Worm (Caenorhabditis elegans) whole organism, mixed stage, embryonic: ENCODE measurements around the gene Y51H7C.12.
A peak's percentile ranks its signal among the peaks of the same experiment; 100 is the strongest.

Source experiments
- M03D4.4 ChIP-seq: sonication (generic microtip); optimal IDR thresholded peaks from 2 replicates; lab custom pipeline; 2017; ENCODE audit warnings: mild to moderate bottlenecking, missing genetic modification characterization, missing compliant biosample characterization
- bed-3 ChIP-seq: fragments of 200-800 bp; sonication (Bioruptor generic); optimal IDR thresholded peaks from 3 replicates; lab custom pipeline; 2018; ENCODE audit warnings: mild to moderate bottlenecking, missing genetic modification characterization, moderate library complexity, missing compliant biosample characterization
- blmp-1 ChIP-seq: fragments of 150-350 bp; optimal IDR thresholded peaks from 2 replicates; lab custom pipeline; 2014; ENCODE audit warnings: missing biosample characterization, missing genetic modification characterization
- ceh-39 ChIP-seq: fragments of 150-350 bp; optimal IDR thresholded peaks from 2 replicates; lab custom pipeline; 2014; ENCODE audit warnings: missing biosample characterization, missing genetic modification characterization
- ces-1 ChIP-seq: fragments of 150-350 bp; optimal IDR thresholded peaks from 2 replicates; lab custom pipeline; 2014; ENCODE audit warnings: missing biosample characterization, missing genetic modification reagents, missing genetic modification characterization
- cnd-1 ChIP-seq: fragments of 200-800 bp; sonication (Bioruptor generic); optimal IDR thresholded peaks from 2 replicates; lab custom pipeline; 2018; ENCODE audit warnings: mild to moderate bottlenecking, missing genetic modification characterization, missing compliant biosample characterization
- drap-1 ChIP-seq: fragments of 200-800 bp; sonication (Bioruptor generic); optimal IDR thresholded peaks from 3 replicates; lab custom pipeline; 2018; ENCODE audit warnings: mild to moderate bottlenecking, missing genetic modification characterization, missing compliant biosample characterization
- elt-1 ChIP-seq: sonication (generic microtip); optimal IDR thresholded peaks from 2 replicates; lab custom pipeline; 2017; ENCODE audit warnings: missing genetic modification characterization, mild to moderate bottlenecking, missing compliant biosample characterization, antibody characterized with exemption, moderate library complexity, borderline replicate concordance; ENCODE audit not compliant: insufficient read depth
- elt-3 ChIP-seq: fragments of 150-350 bp; optimal IDR thresholded peaks from 2 replicates; lab custom pipeline; 2014; ENCODE audit warnings: missing biosample characterization, missing genetic modification characterization
- flh-1 ChIP-seq: fragments of 200-800 bp; sonication (Bioruptor generic); optimal IDR thresholded peaks from 2 replicates; lab custom pipeline; 2018; ENCODE audit warnings: mild to moderate bottlenecking, missing genetic modification characterization, moderate library complexity, missing compliant biosample characterization
- hlh-1 ChIP-seq: fragments of 150-350 bp; optimal IDR thresholded peaks from 2 replicates; lab custom pipeline; 2014; ENCODE audit warnings: missing biosample characterization, missing genetic modification reagents, missing genetic modification characterization
- lin-32 ChIP-seq: fragments of 200-800 bp; sonication (Bioruptor generic); optimal IDR thresholded peaks from 2 replicates; lab custom pipeline; 2018; ENCODE audit warnings: mild to moderate bottlenecking, missing genetic modification characterization, missing compliant biosample characterization
- lsy-2 ChIP-seq: fragments of 150-350 bp; optimal IDR thresholded peaks from 2 replicates; lab custom pipeline; 2014; ENCODE audit warnings: missing biosample characterization, missing genetic modification characterization
- mab-5 ChIP-seq: fragments of 150-350 bp; optimal IDR thresholded peaks from 2 replicates; lab custom pipeline; 2014; ENCODE audit warnings: missing biosample characterization, missing genetic modification characterization
- mep-1 ChIP-seq: fragments of 150-350 bp; optimal IDR thresholded peaks from 2 replicates; lab custom pipeline; 2017; ENCODE audit warnings: missing biosample characterization, missing genetic modification reagents, missing genetic modification characterization, inconsistent platforms
- nhr-2 ChIP-seq: fragments of 150-350 bp; optimal IDR thresholded peaks from 2 replicates; lab custom pipeline; 2014; ENCODE audit warnings: missing biosample characterization, missing genetic modification characterization
- nhr-237 ChIP-seq: fragments of 150-350 bp; optimal IDR thresholded peaks from 2 replicates; lab custom pipeline; 2014; ENCODE audit warnings: missing biosample characterization, missing genetic modification characterization
- pha-4 ChIP-seq: fragments of 150-350 bp; optimal IDR thresholded peaks from 2 replicates; lab custom pipeline; 2018; ENCODE audit warnings: missing biosample characterization, missing genetic modification reagents, missing genetic modification characterization
- sem-2 ChIP-seq: fragments of 200-800 bp; sonication (Bioruptor generic); optimal IDR thresholded peaks from 2 replicates; lab custom pipeline; 2018; ENCODE audit warnings: mild to moderate bottlenecking, missing genetic modification characterization, missing compliant biosample characterization
- sptf-1 ChIP-seq: sonication (generic microtip); optimal IDR thresholded peaks from 2 replicates; lab custom pipeline; 2017; ENCODE audit warnings: mild to moderate bottlenecking, missing genetic modification characterization, moderate library complexity, missing compliant biosample characterization
- tbx-8 ChIP-seq: fragments of 200-800 bp; sonication (Bioruptor generic); optimal IDR thresholded peaks from 2 replicates; lab custom pipeline; 2018; ENCODE audit warnings: mild to moderate bottlenecking, missing genetic modification characterization, moderate library complexity, missing compliant biosample characterization
- unc-120 ChIP-seq: sonication (generic microtip); optimal IDR thresholded peaks from 2 replicates; lab custom pipeline; 2017; ENCODE audit warnings: missing genetic modification characterization, missing compliant biosample characterization; ENCODE audit not compliant: poor library complexity, severe bottlenecking
- unc-39 ChIP-seq: fragments of 150-350 bp; optimal IDR thresholded peaks from 2 replicates; lab custom pipeline; 2014; ENCODE audit warnings: missing biosample characterization, missing genetic modification characterization
- unc-62 ChIP-seq: fragments of 150-350 bp; optimal IDR thresholded peaks from 2 replicates; lab custom pipeline; 2014; ENCODE audit warnings: missing biosample characterization, missing genetic modification reagents, missing genetic modification characterization
- zip-8 ChIP-seq: fragments of 150-350 bp; optimal IDR thresholded peaks from 2 replicates; lab custom pipeline; 2014; ENCODE audit warnings: missing biosample characterization, missing genetic modification characterization
- ztf-11 ChIP-seq: fragments of 150-350 bp; optimal IDR thresholded peaks from 2 replicates; lab custom pipeline; 2014; ENCODE audit warnings: missing biosample characterization, missing genetic modification characterization

Y51H7C.12 gene

DNA sequence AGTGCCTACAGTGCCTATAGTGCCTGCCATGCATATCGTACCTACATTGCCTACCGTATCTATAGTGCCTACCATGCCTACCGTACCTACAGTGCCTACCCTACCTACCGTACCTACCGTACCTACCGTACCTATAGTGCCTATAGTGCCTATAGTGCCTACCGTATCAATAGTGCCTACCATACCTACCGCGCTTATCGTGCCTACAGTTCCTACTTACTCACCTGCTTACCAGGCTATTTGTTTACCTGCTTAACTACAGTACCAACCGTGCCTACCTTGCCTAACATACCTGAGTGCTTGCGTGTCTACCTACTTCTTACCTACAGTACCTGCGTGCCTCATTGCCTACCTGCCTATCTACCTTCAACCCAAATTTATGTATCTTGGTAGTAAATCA lies 5.1 kb downstream of the Y51H7C.12 start:
- TF ChIP-seq unc-39 (tag; lab: Kevin White, UChicago) (no peak), mep-1 (tag; lab: Kevin White, UChicago) (no peak), blmp-1 (tag; lab: Kevin White, UChicago) (no peak)

DNA sequence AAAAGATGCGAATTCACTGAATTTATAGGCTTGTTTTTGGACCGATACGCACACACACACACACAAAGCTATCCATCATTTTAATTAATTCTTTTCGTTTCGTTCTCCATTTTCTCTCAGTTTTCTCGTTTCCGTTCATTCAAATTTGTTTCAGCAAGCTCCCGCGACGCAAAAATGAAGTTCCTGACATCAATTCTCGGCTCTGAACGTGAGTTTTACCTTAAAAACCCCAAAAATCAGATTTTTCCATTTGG lies 8.3 kb downstream of the Y51H7C.12 start, which contains the start of gene Y51H7C.3:
Gene Y51H7C.3, plus strand, starts transcription at position 155 of the 254 bp plus-strand sequence.
- TF ChIP-seq blmp-1 (tag; lab: Kevin White, UChicago) (no peak), tbx-8 (no peak), ztf-11 (tag; lab: Kevin White, UChicago) (no peak), nhr-237 (tag; lab: Kevin White, UChicago) (no peak), lsy-2 (tag; lab: Kevin White, UChicago) (no peak), drap-1 (GFP tag; lab: Kevin White, UChicago) (no peak), unc-120 (no peak)

DNA sequence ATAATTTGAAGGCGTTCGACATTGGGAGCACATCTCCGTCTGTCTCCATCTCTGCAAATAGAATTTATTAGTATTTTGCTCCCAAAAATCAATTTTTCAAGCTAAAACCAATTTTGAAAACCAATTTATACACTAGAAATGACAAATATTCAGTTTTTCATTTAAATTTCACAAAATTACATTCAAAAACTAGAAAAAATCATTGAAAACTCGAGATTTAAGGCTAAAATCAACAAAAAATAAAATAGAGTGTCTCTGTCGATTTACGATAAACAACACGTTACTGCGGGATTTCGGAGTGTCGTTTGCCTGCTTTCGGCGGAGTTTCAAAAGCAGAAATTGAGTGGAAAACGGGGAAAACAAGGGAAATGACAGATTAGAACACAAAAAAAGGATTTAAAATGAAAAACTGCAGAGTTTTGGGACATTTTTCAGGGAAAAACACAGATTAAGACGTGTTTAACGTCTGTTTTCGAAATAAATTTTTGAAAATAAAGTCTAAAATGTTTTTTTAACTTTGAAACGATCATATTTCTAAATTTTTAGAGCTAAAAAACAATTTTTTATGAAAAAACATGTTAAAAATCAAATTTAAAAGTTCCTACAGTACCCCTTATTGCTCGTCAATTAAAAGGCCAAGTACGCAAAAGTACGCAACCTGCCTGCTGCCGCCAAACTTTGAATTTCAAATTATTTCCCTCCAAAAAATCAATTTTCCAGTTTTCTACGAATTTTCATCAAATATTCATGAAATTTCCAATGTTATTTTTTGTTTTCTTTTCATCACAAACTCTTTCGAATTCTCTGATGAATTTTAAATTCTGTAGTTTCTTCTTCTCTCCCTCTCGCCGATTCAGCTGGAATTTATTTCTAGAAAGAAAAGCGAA lies 8.9 kb downstream of the Y51H7C.12 start, which contains the start of gene nol-6:
Gene nol-6, minus strand, starts transcription at position 51 of the 887 bp plus-strand sequence.
- TF ChIP-seq ces-1 (GFP tag; lab: Kevin White, UChicago) (peak; percentile 40), bed-3 (GFP tag; lab: Kevin White, UChicago) (no peak), nhr-2 (tag; lab: Kevin White, UChicago) (no peak), flh-1 (GFP tag; lab: Kevin White, UChicago) (no peak), sem-2 (no peak), hlh-1 (tag; lab: Kevin White, UChicago) (no peak), M03D4.4 (no peak), mep-1 (tag; lab: Kevin White, UChicago) (peak; percentile 9), unc-39 (tag; lab: Kevin White, UChicago) (no peak), ceh-39 (no peak), lsy-2 (tag; lab: Kevin White, UChicago) (peak; percentile 8)

DNA sequence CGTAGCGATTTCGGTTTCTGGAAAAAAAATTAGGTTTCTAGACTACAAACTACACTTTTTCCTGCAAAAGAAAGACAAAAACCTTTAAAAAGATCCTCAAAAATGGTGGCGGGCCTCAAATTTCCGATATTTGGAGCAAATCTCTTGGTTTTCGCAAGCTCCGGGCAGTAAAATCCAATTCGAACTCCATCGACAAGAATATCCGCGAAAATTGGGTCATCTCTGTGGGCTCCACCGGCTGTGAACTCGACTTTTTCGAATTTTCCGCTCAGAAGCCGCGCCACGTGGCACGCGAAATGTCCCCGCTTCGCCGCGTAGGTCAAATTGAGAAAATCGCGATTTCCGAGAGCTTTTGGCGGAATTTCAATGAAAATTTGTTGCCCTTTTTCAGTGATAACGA lies 9.8 kb downstream of the Y51H7C.12 start:
- TF ChIP-seq bed-3 (GFP tag; lab: Kevin White, UChicago) (no peak), lsy-2 (tag; lab: Kevin White, UChicago) (no peak), blmp-1 (tag; lab: Kevin White, UChicago) (no peak), pha-4 (tag; lab: Kevin White, UChicago) (no peak), drap-1 (GFP tag; lab: Kevin White, UChicago) (no peak), sptf-1 (tag; lab: Kevin White, UChicago) (no peak), flh-1 (GFP tag; lab: Kevin White, UChicago) (no peak), mab-5 (tag; lab: Kevin White, UChicago) (no peak), lin-32 (GFP tag; lab: Kevin White, UChicago) (no peak), mep-1 (tag; lab: Kevin White, UChicago) (no peak), cnd-1 (tag; lab: Kevin White, UChicago) (no peak)
- TF ChIP-seq, all 35 proteins: peak for 0

DNA sequence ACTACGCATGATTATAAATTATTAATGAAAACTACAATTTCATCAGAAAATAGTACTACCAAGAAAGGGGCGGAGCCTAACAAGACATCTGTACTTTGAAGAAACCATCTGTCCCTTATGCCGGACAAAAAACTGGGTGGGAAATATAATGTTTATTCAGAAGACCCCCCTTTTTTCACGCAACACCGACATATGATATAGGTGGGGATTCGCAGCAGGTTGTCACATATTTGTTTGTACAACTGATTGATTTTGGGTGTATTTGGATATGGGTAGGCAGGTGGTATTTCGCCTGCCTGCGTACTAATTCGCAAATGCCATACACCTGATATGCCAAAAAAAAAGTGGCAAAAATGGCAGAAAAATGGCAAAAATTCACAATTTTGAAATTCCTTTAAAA lies 22.9 kb downstream of the Y51H7C.12 start, which contains the start of gene Y51H7C.10:
Gene Y51H7C.10, minus strand, starts transcription at position 101 of the 400 bp plus-strand sequence.
- TF ChIP-seq zip-8 (no peak), ceh-39 (no peak), flh-1 (GFP tag; lab: Kevin White, UChicago) (no peak), sem-2 (no peak), unc-62 (GFP tag; lab: Kevin White, UChicago) (no peak), elt-1 (tag; lab: Kevin White, UChicago) (no peak), mep-1 (tag; lab: Kevin White, UChicago) (no peak), elt-3 (tag; lab: Kevin White, UChicago) (no peak), blmp-1 (tag; lab: Kevin White, UChicago) (no peak), nhr-237 (tag; lab: Kevin White, UChicago) (no peak), lsy-2 (tag; lab: Kevin White, UChicago) (no peak), unc-39 (tag; lab: Kevin White, UChicago) (no peak), drap-1 (GFP tag; lab: Kevin White, UChicago) (no peak), ces-1 (GFP tag; lab: Kevin White, UChicago) (no peak), pha-4 (tag; lab: Kevin White, UChicago) (no peak)
